Worm (Caenorhabditis elegans) whole organism, L4/young adult: ENCODE measurements around the gene F49C12.5.
"Not testable (repeated sequence)": the region's sequence is repeated elsewhere in the genome, so short reads cannot be mapped to it uniquely, and the experiment has no call there.

ENCODE experiments used
- W03F9.2 ChIP-seq: fragments of 150-350 bp; optimal IDR thresholded peaks from 2 replicates; lab custom pipeline; 2014; ENCODE audit warnings: missing biosample characterization, missing genetic modification characterization
- dao-5 ChIP-seq: sonication (generic microtip); optimal IDR thresholded peaks from 2 replicates; lab custom pipeline; 2016; ENCODE audit warnings: missing genotype, missing genetic modification characterization, moderate library complexity, missing compliant biosample characterization
- him-1 ChIP-seq: sonication (generic microtip); optimal IDR thresholded peaks from 2 replicates; lab custom pipeline; 2016; ENCODE audit warnings: missing genotype, missing genetic modification reagents, missing genetic modification characterization, missing compliant biosample characterization

F49C12.5 gene

DNA sequence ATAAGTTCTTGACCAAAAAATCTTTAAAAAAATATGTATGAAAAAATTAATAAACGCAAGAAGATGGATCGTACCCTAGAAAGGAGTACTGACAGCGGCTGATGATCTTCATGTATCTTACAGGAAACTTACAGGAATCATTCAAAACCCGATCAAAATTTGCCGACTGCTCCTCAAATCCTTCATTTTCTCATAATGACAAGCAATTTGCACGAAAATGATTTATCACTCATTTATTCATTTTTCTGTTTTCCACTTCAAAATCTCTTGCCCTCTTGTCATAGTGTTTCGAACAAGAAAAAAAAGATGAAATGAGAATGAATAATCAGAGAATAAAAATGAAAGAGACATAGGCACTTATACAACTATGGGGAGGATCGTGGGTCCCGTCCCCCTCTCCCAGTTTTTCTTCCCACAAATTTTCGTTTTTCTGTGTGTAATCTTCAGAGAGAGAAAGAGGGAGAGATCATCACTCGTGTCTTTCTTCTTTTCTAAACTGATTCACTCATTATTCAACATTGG lies 30.6 kb upstream of the F49C12.5 start, which contains the start of gene nmy-3:
Gene nmy-3 (plus strand): TSS at position 472 of the 522 bp plus-strand sequence.
- TF ChIP-seq him-1, result no peak
- TF ChIP-seq W03F9.2 (tag; lab: Kevin White, UChicago), result no peak
- no peak for TF ChIP-seq dao-5 (tag; lab: Kevin White, UChicago)

DNA sequence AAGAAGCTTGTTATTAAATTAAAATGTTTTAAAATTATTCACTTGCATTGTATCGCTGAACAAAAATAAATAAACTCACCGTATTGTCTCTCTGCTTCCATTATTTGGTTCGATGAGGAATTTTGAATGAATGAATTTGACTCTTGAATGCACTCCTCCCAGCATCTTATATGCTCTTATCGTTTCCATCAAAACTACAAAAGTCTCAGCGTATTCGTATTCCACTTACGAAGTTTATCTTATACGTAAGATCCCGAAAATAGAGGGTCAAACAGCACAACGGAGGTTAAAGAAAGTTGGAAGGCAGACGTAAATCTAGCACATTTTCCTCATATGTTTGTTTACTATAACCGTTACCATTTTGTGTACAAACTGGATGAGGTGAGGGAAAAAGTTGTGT lies 18.4 kb upstream of the F49C12.5 start, which contains the start of gene nhr-267:
Gene nhr-267 (minus strand): TSS at position 101 of the 400 bp plus-strand sequence.
- TF ChIP-seq dao-5 (tag; lab: Kevin White, UChicago); W03F9.2 (tag; lab: Kevin White, UChicago); him-1: not testable (repeated sequence)

DNA sequence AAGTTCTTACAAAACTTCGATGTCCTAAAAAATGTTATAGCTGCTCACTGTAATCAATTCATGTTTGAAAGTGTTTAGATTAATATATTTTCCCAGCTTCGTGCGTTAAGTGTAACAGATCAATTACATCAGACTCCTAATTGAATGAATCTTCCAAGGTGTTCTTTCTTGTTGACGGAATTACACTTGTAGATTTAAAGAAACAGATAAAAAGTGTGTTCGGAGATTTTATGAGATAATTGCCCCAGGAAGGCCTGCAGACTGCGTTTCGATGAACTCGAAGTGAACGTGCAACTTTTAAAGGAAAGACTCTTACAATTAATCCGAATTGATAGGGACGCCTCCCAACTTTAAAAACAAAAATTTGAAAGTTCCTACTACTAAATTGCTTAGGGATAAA lies 15.1 kb upstream of the F49C12.5 start:
- TF ChIP-seq dao-5 (tag; lab: Kevin White, UChicago) (no peak), him-1 (no peak), W03F9.2 (tag; lab: Kevin White, UChicago) (no peak)

DNA sequence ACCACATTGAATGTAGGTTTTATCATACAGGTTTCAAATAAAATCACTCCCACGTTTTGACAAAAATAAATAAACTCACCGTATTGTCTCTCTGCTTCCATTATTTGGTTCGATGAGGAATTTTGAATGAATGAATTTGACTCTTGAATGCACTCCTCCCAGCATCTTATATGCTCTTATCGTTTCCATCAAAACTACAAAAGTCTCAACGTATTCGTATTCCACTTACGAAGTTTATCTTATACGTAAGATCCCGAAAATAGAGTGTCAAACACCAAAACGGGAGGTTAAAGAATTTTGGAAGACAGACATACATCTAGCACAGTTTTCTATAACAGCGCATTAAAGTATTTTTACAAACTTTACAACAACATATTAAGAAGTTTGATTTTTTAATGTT lies 10.9 kb upstream of the F49C12.5 start, which contains the start of gene nhr-264:
Gene nhr-264 (minus strand): TSS at position 101 of the 400 bp plus-strand sequence.
- not testable (repeated sequence) for TF ChIP-seq dao-5 (tag; lab: Kevin White, UChicago); W03F9.2 (tag; lab: Kevin White, UChicago); him-1

DNA sequence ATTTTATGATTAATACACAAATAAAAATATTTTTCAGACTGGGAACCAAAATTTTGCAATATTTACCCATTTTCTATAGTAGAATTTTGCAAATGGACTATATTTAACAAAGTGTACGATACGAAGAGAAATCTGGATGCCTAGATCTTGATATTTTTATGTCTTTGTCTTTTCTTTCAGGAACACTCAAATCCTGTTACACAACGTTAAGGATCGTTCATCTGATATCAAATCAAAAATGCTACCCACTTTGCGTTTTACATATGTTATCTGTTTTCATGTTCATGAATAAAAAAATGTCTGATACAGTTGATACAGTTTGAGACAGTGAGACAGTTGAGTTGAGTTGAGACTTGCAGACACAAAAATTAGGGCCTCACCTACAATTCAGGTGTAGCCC lies 8.4 kb upstream of the F49C12.5 start, which contains the start of gene F49C12.1:
Gene F49C12.1 (minus strand): TSS at position 70 of the 400 bp plus-strand sequence.
- no peak for TF ChIP-seq dao-5 (tag; lab: Kevin White, UChicago)
- no peak for TF ChIP-seq W03F9.2 (tag; lab: Kevin White, UChicago)
- TF ChIP-seq him-1, result no peak

DNA sequence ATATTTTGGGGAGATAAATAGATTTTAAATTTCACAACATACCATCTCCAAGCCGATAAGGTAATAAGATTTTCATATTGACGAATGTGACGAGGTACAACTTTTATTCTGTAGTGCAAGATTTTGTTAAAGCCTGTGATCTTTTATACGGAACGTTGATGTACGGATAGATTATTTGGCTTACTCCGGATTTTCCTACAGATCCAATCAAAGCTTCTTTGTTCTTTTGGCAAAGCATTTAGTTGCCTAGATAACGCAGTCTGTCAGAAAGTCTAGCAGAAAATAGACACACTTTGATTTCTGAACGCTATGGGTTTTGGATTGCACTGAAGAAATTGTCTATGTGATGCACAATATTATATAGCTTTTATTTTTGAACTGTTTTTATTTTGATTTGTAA lies 5.6 kb upstream of the F49C12.5 start, which contains the start of gene F49C12.2:
Gene F49C12.2 (minus strand): TSS at position 101 of the 400 bp plus-strand sequence.
- TF ChIP-seq him-1, result no peak
- no peak for TF ChIP-seq dao-5 (tag; lab: Kevin White, UChicago)
- TF ChIP-seq W03F9.2 (tag; lab: Kevin White, UChicago), result no peak

DNA sequence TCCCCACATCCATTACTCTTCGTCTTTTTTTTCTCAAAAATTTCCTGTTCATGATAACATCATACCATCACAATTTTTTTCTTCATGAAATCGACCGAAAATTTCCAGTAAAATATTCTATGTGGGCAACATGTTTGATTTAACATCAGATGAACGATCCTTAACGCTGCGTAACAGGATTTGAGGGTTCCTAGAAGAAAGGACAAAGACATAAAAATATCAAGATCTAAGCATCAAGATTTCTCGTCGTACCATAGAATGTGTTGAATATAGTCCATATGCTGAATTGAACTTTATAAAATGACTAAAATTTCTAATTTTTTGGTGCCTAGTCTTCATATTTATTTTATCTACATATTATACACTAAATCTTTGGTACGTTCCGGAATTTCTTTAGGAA lies 4.6 kb upstream of the F49C12.5 start, which contains the start of gene F49C12.3:
Gene F49C12.3 (plus strand): TSS at position 301 of the 400 bp plus-strand sequence.
- TF ChIP-seq him-1 (no peak), dao-5 (tag; lab: Kevin White, UChicago) (no peak), W03F9.2 (tag; lab: Kevin White, UChicago) (no peak)

DNA sequence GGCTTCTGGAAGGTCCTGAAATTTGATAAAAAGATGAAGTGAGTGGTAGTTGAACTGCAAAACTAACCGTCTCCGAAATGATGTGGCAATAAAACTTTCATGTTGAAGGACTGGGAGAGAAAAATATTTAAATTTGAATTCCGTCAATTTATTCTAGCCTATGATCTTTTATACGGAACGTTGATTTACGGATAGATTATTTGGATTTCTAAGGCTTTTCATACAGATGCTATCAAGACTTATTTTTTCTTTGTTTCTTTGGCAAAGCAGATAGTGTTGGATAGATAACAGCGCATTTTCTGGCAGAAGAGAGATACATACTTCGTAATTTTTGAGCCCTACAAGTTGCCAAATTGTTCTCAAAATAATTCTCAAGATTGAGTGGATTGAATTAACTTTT lies 723 bp upstream of the F49C12.5 start, which contains the start of gene F49C12.4:
Gene F49C12.4 (minus strand): TSS at position 101 of the 400 bp plus-strand sequence.
- no peak for TF ChIP-seq dao-5 (tag; lab: Kevin White, UChicago)
- no peak for TF ChIP-seq W03F9.2 (tag; lab: Kevin White, UChicago)
- TF ChIP-seq him-1, result no peak

DNA sequence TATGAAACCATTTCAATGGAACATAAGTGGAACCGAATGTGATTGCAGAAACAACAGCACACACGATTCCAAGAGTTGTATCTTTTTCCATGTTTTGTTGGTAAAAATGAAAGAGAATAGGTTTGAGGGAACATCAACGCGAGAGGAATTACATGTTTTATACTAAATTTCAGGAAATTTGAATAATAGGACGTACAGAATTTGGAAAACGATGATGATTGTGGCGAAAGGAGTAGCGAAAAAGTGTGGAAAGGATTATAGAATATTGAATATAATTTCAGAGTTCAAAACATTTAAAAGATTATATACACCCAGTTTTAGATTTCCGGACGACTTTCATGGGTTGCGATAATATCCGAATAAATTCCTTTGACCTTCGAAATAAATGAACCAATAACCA lies 4.3 kb downstream of the F49C12.5 start, which contains the start of gene F49C12.6:
Gene F49C12.6 (minus strand): TSS at position 101 of the 400 bp plus-strand sequence.
- TF ChIP-seq dao-5 (tag; lab: Kevin White, UChicago), result no peak
- TF ChIP-seq him-1, result no peak
- no peak for TF ChIP-seq W03F9.2 (tag; lab: Kevin White, UChicago)

DNA sequence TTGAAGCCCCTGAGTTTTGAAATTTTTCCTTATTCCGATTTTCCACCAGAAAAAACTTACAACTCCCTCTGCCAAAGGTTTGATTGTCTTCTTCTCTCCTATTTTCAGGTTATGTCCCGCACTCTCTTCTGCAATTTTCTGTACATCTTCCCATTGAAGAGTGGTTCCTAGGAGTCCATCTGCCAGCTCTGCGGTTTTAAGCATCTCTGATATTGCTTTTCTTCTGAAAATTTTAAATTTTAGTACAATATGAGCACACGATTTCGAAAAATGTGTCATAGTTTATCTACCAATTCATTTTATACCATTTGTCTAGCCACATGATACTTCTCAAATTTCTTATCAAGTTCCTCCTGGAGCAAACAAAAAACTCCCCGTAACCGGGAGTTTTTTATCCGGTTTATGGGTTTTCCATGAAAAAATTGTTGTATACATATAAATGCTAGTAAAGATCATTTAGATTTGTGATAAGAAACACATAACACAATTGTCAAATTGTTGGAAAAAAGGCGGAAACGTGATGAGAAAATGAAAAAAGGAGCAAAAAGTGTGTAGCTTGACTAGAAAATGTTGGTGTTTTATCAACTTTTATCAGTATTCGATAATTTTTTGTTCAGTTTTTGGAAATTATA lies 6.3 kb downstream of the F49C12.5 start:
- TF ChIP-seq W03F9.2 (tag; lab: Kevin White, UChicago) (no peak), him-1 (no peak), dao-5 (tag; lab: Kevin White, UChicago) (no peak)

DNA sequence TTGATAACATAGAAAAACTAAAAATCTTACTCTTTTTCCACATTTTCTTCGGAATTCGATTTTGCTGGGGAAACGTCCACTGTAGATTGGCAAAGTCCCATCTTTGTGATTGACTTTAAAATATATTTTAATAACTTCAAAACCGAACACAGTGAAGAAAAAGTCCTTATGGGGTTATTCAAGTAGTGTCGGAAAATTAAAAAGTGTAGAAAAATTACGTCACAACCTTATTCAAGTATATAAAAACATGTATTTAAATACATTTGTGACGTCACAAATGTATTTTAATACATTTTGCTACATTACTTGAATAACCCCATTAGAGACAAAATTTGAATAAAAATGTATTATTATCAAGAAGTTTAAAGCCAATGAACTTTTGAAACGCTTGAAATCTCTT lies 8.1 kb downstream of the F49C12.5 start, which contains the start of gene F49C12.7:
Gene F49C12.7 (minus strand): TSS at position 101 of the 400 bp plus-strand sequence.
- not testable (repeated sequence) for TF ChIP-seq W03F9.2 (tag; lab: Kevin White, UChicago); dao-5 (tag; lab: Kevin White, UChicago); him-1

DNA sequence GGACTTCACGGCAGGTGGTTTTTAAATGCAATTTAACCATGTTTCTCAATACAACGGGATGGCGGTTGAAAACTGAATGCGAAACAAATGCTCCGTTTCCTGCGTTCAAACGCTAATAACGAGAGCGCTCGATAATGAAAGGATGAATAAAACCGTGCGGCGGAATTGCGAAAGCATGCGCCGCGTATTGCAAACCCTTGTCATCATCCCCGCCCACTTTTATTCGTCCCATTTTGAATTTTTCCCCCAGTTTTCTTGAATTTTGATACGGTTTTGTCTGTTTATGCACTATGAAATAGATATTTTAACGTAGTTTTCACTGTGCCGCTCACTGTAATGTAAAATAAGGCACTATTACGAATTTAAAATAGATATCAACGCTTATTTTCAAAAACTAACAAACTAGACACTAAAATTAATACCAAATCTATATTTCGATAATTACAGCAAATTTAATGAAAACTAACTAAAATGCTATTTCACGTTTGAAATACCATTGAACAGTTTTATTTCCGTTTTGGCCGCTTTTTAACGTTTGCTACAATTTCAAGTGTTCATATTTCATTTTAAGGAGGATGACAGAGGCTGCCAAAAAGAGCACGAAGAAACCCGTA lies 11.5 kb downstream of the F49C12.5 start, which contains the start of the genes F49C12.9 and rpn-7:
Gene F49C12.9 (minus strand): TSS at position 148 of the 614 bp plus-strand sequence.
Gene rpn-7 (plus strand): TSS at position 564 of the 614 bp plus-strand sequence.
- TF ChIP-seq him-1 (no peak), dao-5 (tag; lab: Kevin White, UChicago) (no peak), W03F9.2 (tag; lab: Kevin White, UChicago) (peak; percentile 55)

DNA sequence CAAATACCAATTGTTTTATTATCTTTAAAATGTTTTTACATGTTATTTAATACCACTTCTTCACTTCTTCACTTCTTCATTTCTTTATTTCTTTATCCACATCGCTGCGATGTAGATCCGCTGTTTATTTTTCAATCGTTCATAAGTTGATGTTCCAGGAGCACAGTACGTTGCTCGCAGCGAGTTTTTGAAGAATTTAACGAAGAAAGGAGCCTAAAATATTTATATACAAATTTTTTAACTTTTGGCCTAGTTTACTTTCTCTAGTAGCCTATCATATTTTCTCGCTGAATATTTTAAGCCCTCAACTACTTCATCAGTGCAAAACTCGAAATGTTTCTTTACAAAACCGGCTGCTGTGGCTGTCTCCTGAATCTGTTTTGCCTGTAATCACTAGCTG lies 13.4 kb downstream of the F49C12.5 start:
- no peak for TF ChIP-seq him-1
- no peak for TF ChIP-seq W03F9.2 (tag; lab: Kevin White, UChicago)
- no peak for TF ChIP-seq dao-5 (tag; lab: Kevin White, UChicago)
